Worm (Caenorhabditis elegans) whole organism, L2 larva: Measurements from ENCODE around the gene irld-45.

Experiments
- C34F6.9 ChIP-seq: fragments of 150-350 bp; optimal IDR thresholded peaks from 2 replicates; lab custom pipeline; 2014; ENCODE audit warnings: missing biosample characterization, missing genetic modification characterization
- R02D3.7 ChIP-seq: fragments of 150-350 bp; optimal IDR thresholded peaks from 2 replicates; lab custom pipeline; 2014; ENCODE audit warnings: missing biosample characterization, missing genetic modification characterization
- Y55F3AM.14 ChIP-seq: fragments of 200-800 bp; sonication (Bioruptor generic); optimal IDR thresholded peaks from 2 replicates; lab custom pipeline; 2018; ENCODE audit warnings: mild to moderate bottlenecking, missing genetic modification characterization, missing compliant biosample characterization
- ZK546.5 ChIP-seq: sonication (generic microtip); optimal IDR thresholded peaks from 2 replicates; lab custom pipeline; 2017; ENCODE audit warnings: missing biosample characterization, missing genetic modification characterization
- alr-1 ChIP-seq: fragments of 150-350 bp; optimal IDR thresholded peaks from 2 replicates; lab custom pipeline; 2014; ENCODE audit warnings: missing biosample characterization, missing genetic modification characterization
- aly-2 ChIP-seq: fragments of 150-350 bp; optimal IDR thresholded peaks from 2 replicates; lab custom pipeline; 2014; ENCODE audit warnings: missing biosample characterization, missing genetic modification characterization
- ceh-82 ChIP-seq: fragments of 150-350 bp; optimal IDR thresholded peaks from 2 replicates; lab custom pipeline; 2014; ENCODE audit warnings: missing biosample characterization, missing genetic modification characterization
- crh-2 ChIP-seq: sonication (generic microtip); optimal IDR thresholded peaks from 2 replicates; lab custom pipeline; 2017; ENCODE audit warnings: missing biosample characterization, missing genetic modification characterization
- dmd-4 ChIP-seq: sonication (generic microtip); optimal IDR thresholded peaks from 2 replicates; lab custom pipeline; 2017; ENCODE audit warnings: missing biosample characterization, missing genetic modification characterization
- egl-27 ChIP-seq: sonication (generic microtip); optimal IDR thresholded peaks from 3 replicates; lab custom pipeline; 2017; ENCODE audit warnings: missing biosample characterization, missing genetic modification reagents, missing genetic modification characterization
- gmeb-1 ChIP-seq: fragments of 150-350 bp; optimal IDR thresholded peaks from 2 replicates; lab custom pipeline; 2014; ENCODE audit warnings: missing biosample characterization, missing genetic modification characterization
- lin-11 ChIP-seq: fragments of 150-350 bp; sonication (generic microtip); optimal IDR thresholded peaks from 2 replicates; lab custom pipeline; 2014; ENCODE audit warnings: missing biosample characterization, missing genetic modification characterization, inconsistent platforms, mixed read lengths
- lin-13 ChIP-seq: fragments of 150-350 bp; optimal IDR thresholded peaks from 2 replicates; lab custom pipeline; 2014; ENCODE audit warnings: missing biosample characterization, missing genetic modification reagents, missing genetic modification characterization
- lsy-2 ChIP-seq, 2 experiments: fragments of 150-350 bp in 1 of 2; sonication (generic microtip) in 1 of 2; optimal IDR thresholded peaks; 2 replicates each; lab custom pipeline; 2014 to 2017; ENCODE audit warnings: missing biosample characterization in 2 of 2, missing genetic modification characterization in 2 of 2
- mbf-1 ChIP-seq: sonication (generic microtip); optimal IDR thresholded peaks from 2 replicates; lab custom pipeline; 2017; ENCODE audit warnings: missing biosample characterization, missing genetic modification characterization
- mdl-1 ChIP-seq, 2 experiments: fragments of 150-350 bp in 1 of 2; sonication (generic microtip) in 1 of 2; optimal IDR thresholded peaks; 2 replicates each; lab custom pipeline; 2017; ENCODE audit warnings: missing biosample characterization in 2 of 2, missing genetic modification characterization in 2 of 2
- nhr-11 ChIP-seq: fragments of 150-350 bp; optimal IDR thresholded peaks from 2 replicates; lab custom pipeline; 2014; ENCODE audit warnings: missing biosample characterization, missing genetic modification characterization
- nhr-12 ChIP-seq: fragments of 150-350 bp; optimal IDR thresholded peaks from 2 replicates; lab custom pipeline; 2014; ENCODE audit warnings: missing biosample characterization, missing genetic modification characterization
- nhr-129 ChIP-seq: fragments of 150-350 bp; optimal IDR thresholded peaks from 2 replicates; lab custom pipeline; 2014; ENCODE audit warnings: missing biosample characterization, missing genetic modification characterization
- nhr-21 ChIP-seq: fragments of 150-350 bp; optimal IDR thresholded peaks from 2 replicates; lab custom pipeline; 2014; ENCODE audit warnings: missing biosample characterization, missing genetic modification characterization
- nhr-23 ChIP-seq: fragments of 150-350 bp; optimal IDR thresholded peaks from 2 replicates; lab custom pipeline; 2014; ENCODE audit warnings: missing biosample characterization, missing genetic modification reagents, missing genetic modification characterization
- nhr-237 ChIP-seq: fragments of 150-350 bp; optimal IDR thresholded peaks from 2 replicates; lab custom pipeline; 2014; ENCODE audit warnings: missing biosample characterization, missing genetic modification characterization
- nhr-77 ChIP-seq: fragments of 150-350 bp; optimal IDR thresholded peaks from 2 replicates; lab custom pipeline; 2014; ENCODE audit warnings: missing biosample characterization, missing genetic modification characterization
- peb-1 ChIP-seq: fragments of 150-350 bp; optimal IDR thresholded peaks from 2 replicates; lab custom pipeline; 2014; ENCODE audit warnings: missing biosample characterization, missing genetic modification characterization
- sma-3 ChIP-seq: sonication (generic microtip); optimal IDR thresholded peaks from 2 replicates; lab custom pipeline; 2016; ENCODE audit warnings: missing genetic modification reagents, missing genetic modification characterization, missing compliant biosample characterization
- sma-9 ChIP-seq, 2 experiments: fragments of 150-350 bp in 1 of 2; sonication (generic microtip) in 1 of 2; optimal IDR thresholded peaks; 2 replicates each; lab custom pipeline; 2014 to 2016; ENCODE audit warnings: missing genetic modification characterization in 2 of 2, mild to moderate bottlenecking in 1 of 2, missing biosample characterization in 1 of 2, missing compliant biosample characterization in 1 of 2, missing genetic modification reagents in 1 of 2, moderate library complexity in 1 of 2
- unc-39 ChIP-seq: fragments of 150-350 bp; optimal IDR thresholded peaks from 2 replicates; lab custom pipeline; 2014; ENCODE audit warnings: missing biosample characterization, missing genetic modification characterization
- unc-55 ChIP-seq: fragments of 150-350 bp; sonication (generic microtip); optimal IDR thresholded peaks from 3 replicates; lab custom pipeline; 2014; ENCODE audit warnings: missing biosample characterization, missing genetic modification reagents, missing genetic modification characterization
- unc-62 ChIP-seq: fragments of 150-350 bp; optimal IDR thresholded peaks from 2 replicates; lab custom pipeline; 2014; ENCODE audit warnings: missing biosample characterization, missing genetic modification reagents, missing genetic modification characterization
- zag-1 ChIP-seq: fragments of 150-350 bp; optimal IDR thresholded peaks from 2 replicates; lab custom pipeline; 2014; ENCODE audit warnings: missing biosample characterization, missing genetic modification characterization
- ztf-1 ChIP-seq: fragments of 200-800 bp; sonication (Bioruptor generic); conservative IDR thresholded peaks from 2 replicates; pipeline ENCODE4 v1.3.6; 2022; ENCODE audit warnings: missing genetic modification characterization, missing compliant biosample characterization
- ztf-11 ChIP-seq: sonication (generic microtip); optimal IDR thresholded peaks from 2 replicates; lab custom pipeline; 2017; ENCODE audit warnings: missing biosample characterization, missing genetic modification characterization
- ztf-4 ChIP-seq: fragments of 150-350 bp; optimal IDR thresholded peaks from 2 replicates; lab custom pipeline; 2014; ENCODE audit warnings: missing biosample characterization, missing genetic modification characterization

irld-45 gene

ce11 chrV:1614726-1615125 lies 33.4 kb upstream of the irld-45 start, which contains the start of gene srbc-41:
Gene srbc-41, minus strand, starts transcription at chrV:1614826.
- no peak for TF ChIP-seq ceh-82 (tag; lab: Kevin White, UChicago)
- no peak for TF ChIP-seq lin-13 (GFP tag; lab: Kevin White, UChicago)
- TF ChIP-seq lsy-2 (tag; optimal IDR thresholded peaks at IDR 0.05; lab: Kevin White, UChicago) = no peak
- no peak for TF ChIP-seq dmd-4 (tag; lab: Kevin White, UChicago)
- no peak for TF ChIP-seq ztf-4 (tag; lab: Kevin White, UChicago)
- TF ChIP-seq unc-62 = no peak
- TF ChIP-seq lin-11 (tag; lab: Kevin White, UChicago) = no peak
- no peak for TF ChIP-seq sma-3
- TF ChIP-seq peb-1 (tag; lab: Kevin White, UChicago) = no peak
- TF ChIP-seq nhr-23 = no peak
- no peak for TF ChIP-seq unc-55 (GFP tag; lab: Kevin White, UChicago)
- TF ChIP-seq aly-2 (tag; lab: Kevin White, UChicago) = no peak
- no peak for TF ChIP-seq zag-1 (tag; lab: Kevin White, UChicago)

- TF ChIP-seq ceh-82 (tag; lab: Kevin White, UChicago) (no peak), ZK546.5 (tag; lab: Kevin White, UChicago) (no peak), gmeb-1 (tag; lab: Kevin White, UChicago) (no peak), nhr-12 (tag; lab: Kevin White, UChicago) (no peak), ztf-1 (GFP tag; lab: Robert Waterston, UW) (no peak), nhr-77 (tag; lab: Kevin White, UChicago) (no peak), crh-2 (tag; lab: Kevin White, UChicago) (no peak), sma-3 (no peak), unc-39 (tag; lab: Kevin White, UChicago) (no peak), nhr-21 (tag; lab: Kevin White, UChicago) (no peak), mdl-1 (tag; optimal IDR thresholded peaks at IDR 0.05; lab: Kevin White, UChicago) (no peak)
Observed at ce11 chrV:1618760-1619159, 29.3 kb upstream of the irld-45 start, which contains the start of gene nhr-179. Gene nhr-179, minus strand, starts transcription at chrV:1618860.

- TF ChIP-seq lin-11 (tag; lab: Kevin White, UChicago) = no peak
- TF ChIP-seq Y55F3AM.14 (GFP tag; lab: Kevin White, UChicago) = no peak
- TF ChIP-seq gmeb-1 (tag; lab: Kevin White, UChicago) = no peak
- TF ChIP-seq nhr-23 = no peak
- TF ChIP-seq, all 48 proteins: peak for 0
Observed at ce11 chrV:1620537-1620936, 27.6 kb upstream of the irld-45 start.

ce11 chrV:1621494-1621893 lies 26.6 kb upstream of the irld-45 start, which contains the start of gene nhr-117:
Gene nhr-117, minus strand, starts transcription at chrV:1621520.
- TF ChIP-seq sma-9 (GFP tag; optimal IDR thresholded peaks at IDR 0.05; lab: Kevin White, UChicago) = no peak
- no peak for TF ChIP-seq sma-9 (tag; optimal IDR thresholded peaks at IDR 0.05; lab: Kevin White, UChicago)
- peak; percentile 27 for TF ChIP-seq nhr-129
- TF ChIP-seq gmeb-1 (tag; lab: Kevin White, UChicago) = peak; percentile 5
- TF ChIP-seq C34F6.9 (tag; lab: Kevin White, UChicago) = peak; percentile 53
- TF ChIP-seq aly-2 (tag; lab: Kevin White, UChicago) = no peak
- no peak for TF ChIP-seq R02D3.7 (tag; lab: Kevin White, UChicago)
- TF ChIP-seq Y55F3AM.14 (GFP tag; lab: Kevin White, UChicago) = no peak

- TF ChIP-seq crh-2 (tag; lab: Kevin White, UChicago) = no peak
- TF ChIP-seq sma-3 = no peak
- no peak for TF ChIP-seq R02D3.7 (tag; lab: Kevin White, UChicago)
- TF ChIP-seq unc-39 (tag; lab: Kevin White, UChicago) = no peak
- no peak for TF ChIP-seq dmd-4 (tag; lab: Kevin White, UChicago)
- TF ChIP-seq nhr-11 = no peak
- TF ChIP-seq alr-1 (tag; lab: Kevin White, UChicago) = no peak
- no peak for TF ChIP-seq mbf-1 (tag; lab: Kevin White, UChicago)
- no peak for TF ChIP-seq nhr-237 (tag; lab: Kevin White, UChicago)
- TF ChIP-seq nhr-23 = no peak
- TF ChIP-seq ztf-11 = no peak
Observed at ce11 chrV:1623429-1623828, 24.7 kb upstream of the irld-45 start.

- no peak for TF ChIP-seq egl-27 (tag; lab: Kevin White, UChicago)
- no peak for TF ChIP-seq lin-11 (tag; lab: Kevin White, UChicago)
- TF ChIP-seq Y55F3AM.14 (GFP tag; lab: Kevin White, UChicago) = no peak
- no peak for TF ChIP-seq ZK546.5 (tag; lab: Kevin White, UChicago)
- TF ChIP-seq nhr-21 (tag; lab: Kevin White, UChicago) = no peak
- no peak for TF ChIP-seq nhr-23
- TF ChIP-seq alr-1 (tag; lab: Kevin White, UChicago) = no peak
Observed at ce11 chrV:1624340-1624739, 23.8 kb upstream of the irld-45 start, which contains the start of gene nhr-110. Gene nhr-110, minus strand, starts transcription at chrV:1624440.
